Fruit fly (Drosophila melanogaster) Kc167 (cell line): ENCODE data around the gene Awh.

Source experiments
- Myc ChIP-seq: fragments of >200 bp; optimal IDR thresholded peaks from 2 replicates; lab custom pipeline; 2017; ENCODE audit warnings: missing external identifiers
- Sin3A ChIP-seq: fragments of >200 bp; optimal IDR thresholded peaks from 2 replicates; lab custom pipeline; 2018; ENCODE audit warnings: missing external identifiers
- h ChIP-seq: fragments of >200 bp; optimal IDR thresholded peaks from 3 replicates; lab custom pipeline; 2018; ENCODE audit warnings: missing external identifiers
- insv ChIP-seq: fragments of >200 bp; optimal IDR thresholded peaks from 3 replicates; lab custom pipeline; 2018; ENCODE audit warnings: missing external identifiers
- psq ChIP-seq: fragments of >200 bp; optimal IDR thresholded peaks from 2 replicates; lab custom pipeline; 2017; ENCODE audit warnings: missing external identifiers
- ttk ChIP-seq: sonication (Bioruptor generic); optimal IDR thresholded peaks from 2 replicates; lab custom pipeline; 2017; ENCODE audit warnings: missing external identifiers

- TF ChIP-seq h (lab: Kevin White, UChicago) (no peak), psq (no peak), Sin3A (lab: Kevin White, UChicago) (no peak), insv (no peak), Myc (lab: Kevin White, UChicago) (no peak), ttk (lab: Kevin White, UChicago) (no peak)
Observed at dm6 chr3L:3878734-3879310, 32.8 kb downstream of the Awh start.
